Worm (Caenorhabditis elegans) whole organism, midembryonic: ENCODE results near the gene swd-2.1.

Experiments used
- T22C8.4 ChIP-seq: fragments of 200-800 bp; sonication (Bioruptor generic); IDR thresholded peaks from 2 replicates; pipeline ENCODE4 v1.3.6; 2022; ENCODE audit warnings: missing genetic modification characterization, missing compliant biosample characterization
- cog-1 ChIP-seq: sonication (generic microtip); optimal IDR thresholded peaks from 2 replicates; lab custom pipeline; 2016; ENCODE audit warnings: missing genetic modification characterization, missing compliant biosample characterization
- flt-1 ChIP-seq: fragments of 200-800 bp; sonication (Bioruptor generic); IDR thresholded peaks from 2 replicates; pipeline ENCODE4 v1.3.6; 2022; ENCODE audit warnings: missing genetic modification characterization, missing compliant biosample characterization
- klf-2 ChIP-seq: fragments of 200-800 bp; sonication (Bioruptor generic); conservative IDR thresholded peaks from 2 replicates; pipeline ENCODE4 v1.3.6; 2022; ENCODE audit warnings: missing genetic modification reagents, missing genetic modification characterization, missing compliant biosample characterization
- med-1 ChIP-seq: sonication (generic microtip); optimal IDR thresholded peaks from 2 replicates; lab custom pipeline; 2017; ENCODE audit warnings: missing genetic modification characterization, mild to moderate bottlenecking, missing compliant biosample characterization, antibody characterized with exemption, missing genetic modification reagents; ENCODE audit not compliant: insufficient read depth
- ref-1 ChIP-seq: fragments of 200-800 bp; sonication (Bioruptor generic); conservative IDR thresholded peaks from 2 replicates; pipeline ENCODE4 v1.3.6; 2022; ENCODE audit warnings: missing genetic modification reagents, missing genetic modification characterization, missing compliant biosample characterization
- tab-1 ChIP-seq: fragments of 200-800 bp; sonication (Bioruptor generic); IDR thresholded peaks from 2 replicates; pipeline ENCODE4 v1.3.6; 2022; ENCODE audit warnings: missing genetic modification characterization, missing compliant biosample characterization
- ztf-23 ChIP-seq: fragments of 200-800 bp; sonication (Bioruptor generic); IDR thresholded peaks from 2 replicates; pipeline ENCODE4 v1.3.6; 2022; ENCODE audit warnings: missing genetic modification reagents, missing genetic modification characterization, missing compliant biosample characterization
- ztf-29 ChIP-seq: fragments of 200-800 bp; sonication (Bioruptor generic); IDR thresholded peaks from 2 replicates; pipeline ENCODE4 v1.3.6; 2022; ENCODE audit warnings: missing genetic modification reagents, missing genetic modification characterization, missing compliant biosample characterization

The swd-2.1 gene

ce11 chrIV:7782292-7782691 is 6.5 kb downstream of the swd-2.1 start, which contains the start of gene sec-10:
TSS of gene sec-10 (minus strand) at chrIV:7782499.
- no peak for TF ChIP-seq cog-1 (tag; lab: Kevin White, UChicago)
- TF ChIP-seq ztf-29 (GFP tag; lab: Robert Waterston, UW): no peak
- TF ChIP-seq T22C8.4 (GFP tag; lab: Robert Waterston, UW): no peak
- no peak for TF ChIP-seq klf-2 (GFP tag; lab: Robert Waterston, UW)
- no peak for TF ChIP-seq ref-1 (GFP tag; lab: Robert Waterston, UW)
- no peak for TF ChIP-seq tab-1
- no peak for TF ChIP-seq ztf-23 (GFP tag; lab: Robert Waterston, UW)
- TF ChIP-seq flt-1 (GFP tag; lab: Robert Waterston, UW): no peak
- TF ChIP-seq med-1 (GFP tag; lab: Kevin White, UChicago): no peak

- no peak for TF ChIP-seq ref-1 (GFP tag; lab: Robert Waterston, UW)
- TF ChIP-seq klf-2 (GFP tag; lab: Robert Waterston, UW): no peak
- no peak for TF ChIP-seq ztf-23 (GFP tag; lab: Robert Waterston, UW)
- no peak for TF ChIP-seq cog-1 (tag; lab: Kevin White, UChicago)
- TF ChIP-seq ztf-29 (GFP tag; lab: Robert Waterston, UW): no peak
- no peak for TF ChIP-seq tab-1
- TF ChIP-seq T22C8.4 (GFP tag; lab: Robert Waterston, UW): no peak
- TF ChIP-seq flt-1 (GFP tag; lab: Robert Waterston, UW): no peak
- no peak for TF ChIP-seq med-1 (GFP tag; lab: Kevin White, UChicago)
Measured at ce11 chrIV:7783801-7784411, 8.1 kb downstream of the swd-2.1 start, which contains the start of gene tag-321. TSS of gene tag-321 (minus strand) at chrIV:7783851.

- no peak for TF ChIP-seq tab-1
- TF ChIP-seq med-1 (GFP tag; lab: Kevin White, UChicago): no peak
- peak; percentile 32 for TF ChIP-seq cog-1 (tag; lab: Kevin White, UChicago)
- TF ChIP-seq T22C8.4 (GFP tag; lab: Robert Waterston, UW): no peak
- no peak for TF ChIP-seq ztf-23 (GFP tag; lab: Robert Waterston, UW)
Measured at ce11 chrIV:7785506-7786065, 9.8 kb downstream of the swd-2.1 start, which contains the start of gene tag-322. TSS of gene tag-322 (minus strand) at chrIV:7785556.

- no peak for TF ChIP-seq T22C8.4 (GFP tag; lab: Robert Waterston, UW)
- no peak for TF ChIP-seq ztf-29 (GFP tag; lab: Robert Waterston, UW)
- no peak for TF ChIP-seq cog-1 (tag; lab: Kevin White, UChicago)
- no peak for TF ChIP-seq med-1 (GFP tag; lab: Kevin White, UChicago)
- TF ChIP-seq ref-1 (GFP tag; lab: Robert Waterston, UW): no peak
- TF ChIP-seq flt-1 (GFP tag; lab: Robert Waterston, UW): no peak
- TF ChIP-seq tab-1: no peak
- TF ChIP-seq klf-2 (GFP tag; lab: Robert Waterston, UW): no peak
- TF ChIP-seq ztf-23 (GFP tag; lab: Robert Waterston, UW): no peak
Measured at ce11 chrIV:7789521-7789949, 13.7 kb downstream of the swd-2.1 start, which contains the start of gene imp-3. TSS of gene imp-3 (minus strand) at chrIV:7789613.

- no peak for TF ChIP-seq cog-1 (tag; lab: Kevin White, UChicago)
- TF ChIP-seq ztf-29 (GFP tag; lab: Robert Waterston, UW): no peak
- TF ChIP-seq T22C8.4 (GFP tag; lab: Robert Waterston, UW): no peak
Measured at ce11 chrIV:7790151-7790691, 14.4 kb downstream of the swd-2.1 start.

ce11 chrIV:7790801-7791588 is 15.2 kb downstream of the swd-2.1 start, which contains the start of gene rsp-6:
TSS of gene rsp-6 (minus strand) at chrIV:7791229.
- peak; percentile 67; the same call in 1 of the 2 replicates for TF ChIP-seq flt-1 (GFP tag; lab: Robert Waterston, UW)
- peak; percentile 73 for TF ChIP-seq cog-1 (tag; lab: Kevin White, UChicago)
- TF ChIP-seq med-1 (GFP tag; lab: Kevin White, UChicago): no peak

- TF ChIP-seq tab-1 (no peak), ztf-29 (GFP tag; lab: Robert Waterston, UW) (no peak), T22C8.4 (GFP tag; lab: Robert Waterston, UW) (no peak), ztf-23 (GFP tag; lab: Robert Waterston, UW) (no peak), ref-1 (GFP tag; lab: Robert Waterston, UW) (no peak), cog-1 (tag; lab: Kevin White, UChicago) (no peak), flt-1 (GFP tag; lab: Robert Waterston, UW) (no peak)
Measured at ce11 chrIV:7791821-7792446, 16.1 kb downstream of the swd-2.1 start, which contains the start of gene C33H5.13. TSS of gene C33H5.13 (minus strand) at chrIV:7792263.

ce11 chrIV:7794709-7795108 is 18.9 kb downstream of the swd-2.1 start, which contains the start of gene ntp-1:
TSS of gene ntp-1 (minus strand) at chrIV:7794809.
- no peak for TF ChIP-seq klf-2 (GFP tag; lab: Robert Waterston, UW)
- TF ChIP-seq tab-1: no peak
- TF ChIP-seq T22C8.4 (GFP tag; lab: Robert Waterston, UW): no peak
- TF ChIP-seq ztf-23 (GFP tag; lab: Robert Waterston, UW): no peak
- TF ChIP-seq cog-1 (tag; lab: Kevin White, UChicago): no peak
- TF ChIP-seq ref-1 (GFP tag; lab: Robert Waterston, UW): no peak
- no peak for TF ChIP-seq ztf-29 (GFP tag; lab: Robert Waterston, UW)
- TF ChIP-seq flt-1 (GFP tag; lab: Robert Waterston, UW): no peak
- TF ChIP-seq med-1 (GFP tag; lab: Kevin White, UChicago): no peak
